Fruit fly (Drosophila melanogaster) whole organism, pupa: Measurements from ENCODE around the gene CG13671.

ENCODE experiments used
- CG10348 ChIP-seq: fragments of 200-800 bp; sonication (Bioruptor generic); IDR thresholded peaks from 2 replicates; pipeline ENCODE4 v1.3.6; 2022; ENCODE audit warnings: missing biosample characterization, missing genetic modification characterization
- CG12605 ChIP-seq: fragments of 200-800 bp; sonication (Bioruptor generic); IDR thresholded peaks from 2 replicates; pipeline ENCODE4 v1.3.6; 2022; ENCODE audit warnings: missing biosample characterization, missing genetic modification characterization
- CG13204 ChIP-seq: fragments of 200-800 bp; sonication (Bioruptor generic); optimal IDR thresholded peaks from 2 replicates; lab custom pipeline; 2018; ENCODE audit warnings: missing biosample characterization, mild to moderate bottlenecking, missing genetic modification characterization, moderate library complexity
- CG14655 ChIP-seq: fragments of 200-800 bp; sonication (Bioruptor generic); optimal IDR thresholded peaks from 3 replicates; lab custom pipeline; 2017; ENCODE audit warnings: mild to moderate bottlenecking, missing biosample characterization, missing genetic modification reagents, missing genetic modification characterization
- CG15710 ChIP-seq: fragments of 200-800 bp; sonication (Bioruptor generic); optimal IDR thresholded peaks from 2 replicates; lab custom pipeline; 2018; ENCODE audit warnings: missing biosample characterization, mild to moderate bottlenecking, missing genetic modification characterization, moderate library complexity
- CG17806 ChIP-seq: fragments of 200-800 bp; sonication (Bioruptor generic); optimal IDR thresholded peaks from 2 replicates; lab custom pipeline; 2018; ENCODE audit warnings: missing biosample characterization, mild to moderate bottlenecking, missing genetic modification characterization, moderate library complexity
- CG32121 ChIP-seq: fragments of 200-800 bp; sonication (Bioruptor generic); IDR thresholded peaks from 2 replicates; pipeline ENCODE4 v1.3.6; 2022; ENCODE audit warnings: missing biosample characterization, missing genetic modification characterization
- CG34367 ChIP-seq: fragments of 200-800 bp; sonication (Bioruptor generic); optimal IDR thresholded peaks from 2 replicates; lab custom pipeline; 2018; ENCODE audit warnings: missing biosample characterization, mild to moderate bottlenecking, missing genetic modification characterization
- CG4496 ChIP-seq: fragments of 200-800 bp; sonication (Bioruptor generic); IDR thresholded peaks from 3 replicates; pipeline ENCODE4 v1.3.6; 2022; ENCODE audit warnings: missing biosample characterization, missing genetic modification characterization
- CG8159 ChIP-seq: fragments of 200-800 bp; sonication (Bioruptor generic); optimal IDR thresholded peaks from 3 replicates; lab custom pipeline; 2018; ENCODE audit warnings: missing biosample characterization, mild to moderate bottlenecking, missing genetic modification characterization, moderate library complexity
- CG8301 ChIP-seq: fragments of 200-800 bp; sonication (Bioruptor generic); optimal IDR thresholded peaks from 2 replicates; lab custom pipeline; 2018; ENCODE audit warnings: missing biosample characterization, mild to moderate bottlenecking, missing genetic modification characterization
- CG9948 ChIP-seq: fragments of 200-800 bp; sonication (Bioruptor generic); optimal IDR thresholded peaks from 2 replicates; lab custom pipeline; 2018; ENCODE audit warnings: missing biosample characterization, mild to moderate bottlenecking, missing genetic modification characterization, moderate library complexity
- D1 ChIP-seq: fragments of 200-800 bp; sonication (Bioruptor generic); optimal IDR thresholded peaks from 2 replicates; lab custom pipeline; 2018; ENCODE audit warnings: missing biosample characterization, mild to moderate bottlenecking, missing genetic modification characterization, moderate library complexity
- EcR ChIP-seq: fragments of 200-800 bp; sonication (Bioruptor generic); optimal IDR thresholded peaks from 3 replicates; lab custom pipeline; 2019; ENCODE audit warnings: missing biosample characterization, missing genetic modification characterization, mild to moderate bottlenecking, moderate library complexity, missing genetic modification reagents
- Ets98B ChIP-seq: fragments of 200-800 bp; sonication (Bioruptor generic); IDR thresholded peaks from 2 replicates; pipeline ENCODE4 v1.3.6; 2022; ENCODE audit warnings: missing biosample characterization, missing genetic modification characterization
- Pif1A ChIP-seq: fragments of 200-800 bp; sonication (Bioruptor generic); optimal IDR thresholded peaks from 3 replicates; lab custom pipeline; 2016; ENCODE audit warnings: missing biosample characterization, missing genetic modification characterization
- Pif1B ChIP-seq: fragments of 200-800 bp; sonication (Bioruptor generic); optimal IDR thresholded peaks from 3 replicates; lab custom pipeline; 2016; ENCODE audit warnings: missing biosample characterization, missing genetic modification characterization
- Snoo ChIP-seq: fragments of 200-800 bp; sonication (Bioruptor generic); optimal IDR thresholded peaks from 3 replicates; lab custom pipeline; 2017; ENCODE audit warnings: missing biosample characterization, mild to moderate bottlenecking, missing genetic modification characterization, inconsistent platforms
- fd96Ca ChIP-seq: fragments of 200-800 bp; sonication (Bioruptor generic); IDR thresholded peaks from 3 replicates; pipeline ENCODE4 v1.3.6; 2022; ENCODE audit warnings: missing biosample characterization, missing genetic modification characterization
- gl ChIP-seq: fragments of 200-800 bp; sonication (Bioruptor generic); optimal IDR thresholded peaks from 2 replicates; lab custom pipeline; 2018; ENCODE audit warnings: missing biosample characterization, mild to moderate bottlenecking, missing genetic modification characterization
- rn ChIP-seq: fragments of 200-800 bp; sonication (Bioruptor generic); IDR thresholded peaks from 2 replicates; pipeline ENCODE4 v1.3.6; 2022; ENCODE audit warnings: missing biosample characterization, missing genetic modification characterization

The CG13671 gene

DNA sequence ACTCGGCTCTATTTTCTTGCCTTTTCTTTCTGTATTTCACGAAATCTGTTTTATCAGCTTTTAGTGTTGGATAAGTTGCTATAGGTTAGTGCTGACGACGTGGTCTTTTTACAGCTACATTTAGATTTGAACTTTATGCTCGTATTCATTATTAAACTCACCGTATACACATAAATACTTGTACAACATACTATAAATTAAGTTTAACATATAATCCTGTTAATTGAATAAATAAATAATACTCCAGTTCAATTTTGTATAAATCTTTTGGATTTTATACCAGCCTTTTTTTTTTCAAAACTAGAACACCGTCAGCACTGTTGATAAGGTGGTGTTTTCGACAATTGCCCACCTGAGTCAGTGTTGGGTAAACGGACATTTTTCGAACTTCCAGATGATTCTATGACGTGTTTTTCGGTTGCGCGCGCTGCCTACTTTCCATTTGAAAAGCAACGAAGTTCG lies 9.1 kb downstream of the CG13671 start, which contains the start of gene BI-1:
Gene BI-1 (minus strand): TSS at position 51 of the 462 bp plus-strand sequence.
- no peak for TF ChIP-seq CG12605 (GFP tag; lab: Robert Waterston, UW)
- no peak for TF ChIP-seq Pif1B
- TF ChIP-seq CG9948 (tag; lab: Kevin White, UChicago), result peak; percentile 43
- TF ChIP-seq Snoo, result peak; percentile 62
- TF ChIP-seq CG17806 (tag; lab: Kevin White, UChicago), result peak; percentile 33
- TF ChIP-seq CG15710 (tag; lab: Kevin White, UChicago), result peak; percentile 69
- peak; percentile 21 for TF ChIP-seq CG34367 (tag; lab: Kevin White, UChicago)

DNA sequence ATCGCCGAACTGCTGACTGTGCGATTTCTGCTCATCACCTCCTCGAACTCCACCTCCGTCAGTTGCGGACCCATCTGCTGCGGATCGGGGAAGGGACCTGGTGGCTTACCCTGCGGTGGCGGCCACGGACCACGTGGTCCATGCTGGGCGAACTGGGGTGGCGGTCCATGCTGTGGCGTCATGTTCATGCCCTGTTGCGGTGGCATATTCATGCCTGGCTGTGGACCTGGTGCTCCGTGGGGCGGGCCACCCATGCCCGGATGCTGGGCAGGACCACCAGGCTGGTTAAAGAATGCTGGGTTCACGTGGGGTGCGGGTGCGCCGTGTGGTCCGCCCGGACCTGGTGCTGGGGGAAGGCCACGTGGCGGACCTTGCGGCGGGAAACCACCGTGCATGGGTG lies 12.4 kb downstream of the CG13671 start:
- TF ChIP-seq CG14655 (GFP tag; lab: Kevin White, UChicago) (no peak), Snoo (no peak), fd96Ca (GFP tag; lab: Robert Waterston, UW) (peak; percentile 42; the same call in 1 of the 3 replicates)
- TF ChIP-seq, all 21 proteins: peak for 1

DNA sequence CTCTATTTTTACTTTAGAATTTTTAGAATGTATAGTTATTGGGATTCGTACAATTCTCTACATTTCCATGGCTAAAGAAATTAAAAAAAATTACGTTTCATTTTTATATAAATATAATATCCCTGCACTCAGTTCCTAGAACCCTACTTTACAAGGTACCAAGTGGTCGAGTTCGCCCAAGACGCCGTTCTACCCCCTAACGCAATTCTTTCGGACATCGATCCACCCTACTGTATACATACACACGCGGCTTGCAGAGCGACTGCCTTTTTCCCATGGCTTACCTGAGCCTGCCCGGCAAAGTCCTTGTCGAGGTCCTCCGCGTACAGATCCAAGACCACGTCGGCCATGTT lies 14.9 kb downstream of the CG13671 start:
- TF ChIP-seq Ets98B (peak; percentile 48; the same call in 1 of the 2 replicates), fd96Ca (GFP tag; lab: Robert Waterston, UW) (no peak), Snoo (no peak), CG4496 (GFP tag; lab: Robert Waterston, UW) (peak; percentile 63; the same call in 2 of the 3 replicates), Pif1A (GFP tag; lab: Kevin White, UChicago) (peak; percentile 32), CG32121 (no peak), CG34367 (tag; lab: Kevin White, UChicago) (no peak), CG10348 (no peak), CG9948 (tag; lab: Kevin White, UChicago) (no peak), D1 (tag; lab: Kevin White, UChicago) (no peak), CG8301 (tag; lab: Kevin White, UChicago) (no peak)

DNA sequence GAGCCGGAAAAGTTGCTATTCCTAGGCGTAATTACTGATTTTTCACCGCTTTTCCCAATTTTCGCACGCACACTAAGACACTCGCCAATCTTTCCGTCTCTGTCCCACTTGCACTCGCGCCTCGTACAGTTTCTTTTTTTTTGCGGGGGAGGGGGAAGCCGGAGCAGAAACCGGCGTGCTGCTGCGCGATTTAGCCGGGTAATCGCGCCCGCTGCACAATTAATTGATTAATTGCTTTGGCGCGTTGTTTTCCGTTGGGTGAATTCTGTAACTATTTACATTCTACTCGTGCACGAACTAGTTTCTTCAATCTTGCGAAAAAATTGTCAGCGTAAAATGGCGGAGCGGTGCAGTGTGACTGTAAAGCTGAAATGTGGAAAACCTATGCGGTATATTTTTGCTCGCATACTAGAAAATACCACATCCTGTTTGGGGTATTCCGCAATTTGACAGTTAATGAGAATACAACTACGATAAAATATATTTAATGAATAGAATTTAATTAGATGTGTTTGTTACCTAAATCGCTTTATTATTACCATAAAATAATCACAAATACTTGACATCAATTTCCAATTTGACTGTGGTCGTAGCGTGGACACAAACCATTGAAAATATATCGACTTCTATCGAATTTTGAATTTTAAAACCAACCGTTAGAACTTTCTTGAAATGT lies 15.4 kb downstream of the CG13671 start, which contains the start of gene Cpsf6:
Gene Cpsf6 (minus strand): TSS at position 362 of the 676 bp plus-strand sequence.
- TF ChIP-seq CG4496 (GFP tag; lab: Robert Waterston, UW) (peak; percentile 42; the same call in 1 of the 3 replicates), CG10348 (no peak), CG34367 (tag; lab: Kevin White, UChicago) (peak; percentile 17), Ets98B (peak; percentile 19; the same call in 1 of the 2 replicates), Pif1B (no peak), CG9948 (tag; lab: Kevin White, UChicago) (peak; percentile 6), CG17806 (tag; lab: Kevin White, UChicago) (peak; percentile 13), Snoo (no peak)
- TF ChIP-seq, all 21 proteins: peak for 5

DNA sequence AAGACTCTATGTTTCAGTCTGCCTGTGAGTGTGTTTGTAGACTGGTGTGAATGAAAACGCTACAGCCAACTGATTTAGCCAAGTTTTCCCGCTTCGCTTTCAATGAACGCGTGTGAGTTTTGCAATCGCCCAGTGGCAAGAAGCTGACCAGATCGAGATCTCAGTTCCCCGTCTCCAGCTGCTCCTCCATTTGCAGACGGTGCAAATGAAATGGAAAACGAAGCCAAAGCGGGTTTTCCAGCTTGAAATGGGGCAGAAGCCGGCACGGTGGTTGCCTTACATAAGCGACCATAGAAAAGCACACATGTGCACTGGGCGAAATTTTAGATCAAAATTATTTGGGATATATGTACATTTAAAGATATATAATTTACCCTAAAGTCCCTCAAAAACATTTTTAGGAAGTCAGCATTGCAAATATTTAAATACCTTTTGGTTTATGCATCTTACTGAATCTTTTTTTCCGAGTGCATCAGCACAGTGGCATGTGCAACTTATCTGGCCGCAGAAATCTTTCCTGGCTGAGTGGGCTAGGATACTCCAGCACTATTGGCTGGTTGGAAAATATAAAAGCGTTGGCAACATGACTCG lies 19.1 kb downstream of the CG13671 start, which contains the start of gene CG43059:
Gene CG43059 (minus strand): TSS at position 51 of the 591 bp plus-strand sequence.
- TF ChIP-seq CG34367 (tag; lab: Kevin White, UChicago) (no peak), CG13204 (GFP tag; lab: Kevin White, UChicago) (no peak), CG12605 (GFP tag; lab: Robert Waterston, UW) (peak; percentile 82), Snoo (no peak), CG9948 (tag; lab: Kevin White, UChicago) (no peak), gl (tag; lab: Kevin White, UChicago) (no peak), CG14655 (GFP tag; lab: Kevin White, UChicago) (peak; percentile 82), Pif1B (no peak), CG15710 (tag; lab: Kevin White, UChicago) (no peak), CG8159 (tag; lab: Kevin White, UChicago) (no peak), CG17806 (tag; lab: Kevin White, UChicago) (no peak), rn (GFP tag; lab: Robert Waterston, UW) (peak; percentile 82), EcR (GFP tag; lab: Kevin White, UChicago) (no peak), CG32121 (peak; percentile 93), CG4496 (GFP tag; lab: Robert Waterston, UW) (peak; percentile 91), CG10348 (peak; percentile 56; the same call in 1 of the 2 replicates), fd96Ca (GFP tag; lab: Robert Waterston, UW) (peak; percentile 87), Ets98B (peak; percentile 92), Pif1A (GFP tag; lab: Kevin White, UChicago) (peak; percentile 38), CG8301 (tag; lab: Kevin White, UChicago) (peak; percentile 88), D1 (tag; lab: Kevin White, UChicago) (no peak)

DNA sequence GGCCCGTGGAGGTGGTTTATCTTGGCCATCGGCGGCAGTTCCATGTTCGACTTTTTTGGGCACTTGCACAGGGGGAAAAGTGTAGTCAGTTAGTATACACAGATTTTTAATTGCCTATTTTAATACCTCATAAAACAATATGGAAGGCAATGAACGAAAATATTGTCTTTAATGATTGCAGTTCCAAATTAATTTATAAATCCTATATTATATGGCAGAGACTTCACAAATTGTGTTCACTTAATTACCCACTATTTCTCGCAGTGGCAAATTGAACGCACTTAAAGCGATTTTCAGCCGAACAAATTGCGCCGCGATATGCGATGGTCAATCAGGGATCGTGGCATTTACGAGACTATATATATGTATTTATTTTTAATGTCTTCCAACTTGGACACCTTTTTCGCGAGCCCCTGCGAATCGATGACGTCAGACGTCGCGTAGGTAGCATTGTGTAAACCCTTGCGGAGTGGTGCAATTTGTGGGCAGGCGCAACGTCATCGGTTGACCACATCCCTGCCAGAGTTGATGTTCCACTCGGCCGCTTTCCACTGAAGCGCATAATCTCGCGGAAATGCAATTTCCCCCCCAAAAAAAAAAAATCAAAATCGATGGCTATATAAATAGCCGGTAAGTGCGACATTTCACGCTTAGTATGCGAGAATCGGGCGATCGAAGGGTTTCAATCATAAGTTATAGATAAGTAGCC lies 20.4 kb downstream of the CG13671 start, which contains the start of gene CG13670:
Gene CG13670 (plus strand): TSS at position 659 of the 709 bp plus-strand sequence.
- TF ChIP-seq Ets98B, result peak; percentile 60
- TF ChIP-seq CG34367 (tag; lab: Kevin White, UChicago), result no peak
- peak; percentile 4 for TF ChIP-seq CG8301 (tag; lab: Kevin White, UChicago)
- peak; percentile 16 for TF ChIP-seq Pif1A (GFP tag; lab: Kevin White, UChicago)
- peak; percentile 56; the same call in 1 of the 2 replicates for TF ChIP-seq CG32121
